Fruit fly (Drosophila melanogaster): ENCODE results near the gene ras.

ras gene

dm6 chrX:10768043-10768674 lies 23.9 kb downstream of the ras start, which contains the start of the genes Atg8a and BTBD9 (continued):
- TF ChIP-seq CG14710 (tag; optimal IDR thresholded peaks at IDR 0.05) (peak; percentile 83), CG3281 (GFP tag; optimal IDR thresholded peaks at IDR 0.05) (no peak), D19B (GFP tag; optimal IDR thresholded peaks at IDR 0.05) (no peak), dpn (GFP tag; optimal IDR thresholded peaks at IDR 0.05) (peak; percentile 44 to 66), CG14667 (GFP tag; IDR thresholded peaks at IDR 0.05) (no peak), eve (GFP tag; optimal IDR thresholded peaks at IDR 0.05) (no peak), nmo (GFP tag; optimal IDR thresholded peaks at IDR 0.05) (peak; percentile 72), Abd-B (GFP tag; optimal IDR thresholded peaks at IDR 0.05) (peak; percentile 10), Rfx (GFP tag; IDR thresholded peaks at IDR 0.05) (peak; percentile 64), tgo (GFP tag; IDR thresholded peaks at IDR 0.05) (peak; percentile 38; the same call in 2 of the 3 replicates), eyg (GFP tag; optimal IDR thresholded peaks at IDR 0.05) (no peak), CG12104 (GFP tag; optimal IDR thresholded peaks at IDR 0.05) (no peak), CG8478 (optimal IDR thresholded peaks at IDR 0.05) (peak; percentile 85), wek (GFP tag; optimal IDR thresholded peaks at IDR 0.05) (no peak), pros (GFP tag; optimal IDR thresholded peaks at IDR 0.05) (no peak), CG4282 (GFP tag; optimal IDR thresholded peaks at IDR 0.05) (peak; percentile 47), CG11085 (GFP tag; IDR thresholded peaks at IDR 0.05) (no peak), CG2889 (GFP tag; IDR thresholded peaks at IDR 0.05) (no peak), CG10431 (GFP tag; optimal IDR thresholded peaks at IDR 0.05) (no peak), Neu2 (GFP tag; optimal IDR thresholded peaks at IDR 0.05; ENCODE audit: borderline replicate concordance) (no peak), NfI (GFP tag; optimal IDR thresholded peaks at IDR 0.05) (peak; percentile 12), ab (GFP tag; optimal IDR thresholded peaks at IDR 0.05) (no peak), sqz (GFP tag; optimal IDR thresholded peaks at IDR 0.05) (no peak), B-H2 (GFP tag; optimal IDR thresholded peaks at IDR 0.05) (peak; percentile 51), CG4707 (GFP tag; optimal IDR thresholded peaks at IDR 0.05) (no peak), CG1792 (GFP tag; optimal IDR thresholded peaks at IDR 0.05) (no peak), CG32532 (GFP tag; IDR thresholded peaks at IDR 0.05) (no peak; the same call in 1 of the 2 replicates), cwo (GFP tag; optimal IDR thresholded peaks at IDR 0.05) (peak; percentile 18), row (GFP tag; IDR thresholded peaks at IDR 0.05) (peak; percentile 27; the same call in 1 of the 3 replicates), CG12659 (GFP tag; optimal IDR thresholded peaks at IDR 0.05) (peak; percentile 93), CG11696 (GFP tag; IDR thresholded peaks at IDR 0.05) (no peak), cato (GFP tag; optimal IDR thresholded peaks at IDR 0.05; ENCODE audit: borderline replicate concordance) (no peak), trem (tag; optimal IDR thresholded peaks at IDR 0.05) (peak; percentile 77), GATAe (GFP tag; conservative IDR thresholded peaks at IDR 0.05) (no peak), MBD-R2 (GFP tag; IDR thresholded peaks at IDR 0.05) (peak; percentile 56), dmrt99B (tag; optimal IDR thresholded peaks at IDR 0.05) (no peak), CG3838 (GFP tag; optimal IDR thresholded peaks at IDR 0.05) (no peak), CG34376 (GFP tag; optimal IDR thresholded peaks at IDR 0.05) (no peak), Hr3 (GFP tag; optimal IDR thresholded peaks at IDR 0.05) (peak; percentile 0), ewg (GFP tag; optimal IDR thresholded peaks at IDR 0.05) (peak; percentile 24), knrl (GFP tag; IDR thresholded peaks at IDR 0.05; ENCODE audit: partially characterized antibody) (peak; percentile 77), Nf-YC (tag; optimal IDR thresholded peaks at IDR 0.05) (no peak), pb (GFP tag; optimal IDR thresholded peaks at IDR 0.05) (no peak), gce (GFP tag; IDR thresholded peaks at IDR 0.05) (no peak; the same call in 2 of the 3 replicates), CG14014 (GFP tag; IDR thresholded peaks at IDR 0.05) (no peak), Hmr (GFP tag; optimal IDR thresholded peaks at IDR 0.05) (peak; percentile 96), CG31224 (GFP tag; IDR thresholded peaks at IDR 0.05) (peak; percentile 33; the same call in 1 of the 2 replicates), NC2α (GFP tag; optimal IDR thresholded peaks at IDR 0.05) (no peak), sug (tag; optimal IDR thresholded peaks at IDR 0.05) (peak; percentile 42), Sin3A (optimal IDR thresholded peaks at IDR 0.05) (peak; percentile 97), CG32767 (GFP tag; IDR thresholded peaks at IDR 0.05) (no peak)

Measured in whole organism, embryonic.